Fruit fly (Drosophila melanogaster) whole organism, pupa: ENCODE results near the gene snky.

Experiments
- CG13204 ChIP-seq: fragments of 200-800 bp; sonication (Bioruptor generic); optimal IDR thresholded peaks from 2 replicates; lab custom pipeline; 2018; ENCODE audit warnings: missing biosample characterization, mild to moderate bottlenecking, missing genetic modification characterization, moderate library complexity
- CG15710 ChIP-seq: fragments of 200-800 bp; sonication (Bioruptor generic); optimal IDR thresholded peaks from 2 replicates; lab custom pipeline; 2018; ENCODE audit warnings: missing biosample characterization, mild to moderate bottlenecking, missing genetic modification characterization, moderate library complexity
- CG17806 ChIP-seq: fragments of 200-800 bp; sonication (Bioruptor generic); optimal IDR thresholded peaks from 2 replicates; lab custom pipeline; 2018; ENCODE audit warnings: missing biosample characterization, mild to moderate bottlenecking, missing genetic modification characterization, moderate library complexity
- CG8301 ChIP-seq: fragments of 200-800 bp; sonication (Bioruptor generic); optimal IDR thresholded peaks from 2 replicates; lab custom pipeline; 2018; ENCODE audit warnings: missing biosample characterization, mild to moderate bottlenecking, missing genetic modification characterization
- Pif1B ChIP-seq: fragments of 200-800 bp; sonication (Bioruptor generic); optimal IDR thresholded peaks from 3 replicates; lab custom pipeline; 2016; ENCODE audit warnings: missing biosample characterization, missing genetic modification characterization
- gl ChIP-seq: fragments of 200-800 bp; sonication (Bioruptor generic); optimal IDR thresholded peaks from 2 replicates; lab custom pipeline; 2018; ENCODE audit warnings: missing biosample characterization, mild to moderate bottlenecking, missing genetic modification characterization
- rn ChIP-seq: fragments of 200-800 bp; sonication (Bioruptor generic); IDR thresholded peaks from 2 replicates; pipeline ENCODE4 v1.3.6; 2022; ENCODE audit warnings: missing biosample characterization, missing genetic modification characterization

DNA sequence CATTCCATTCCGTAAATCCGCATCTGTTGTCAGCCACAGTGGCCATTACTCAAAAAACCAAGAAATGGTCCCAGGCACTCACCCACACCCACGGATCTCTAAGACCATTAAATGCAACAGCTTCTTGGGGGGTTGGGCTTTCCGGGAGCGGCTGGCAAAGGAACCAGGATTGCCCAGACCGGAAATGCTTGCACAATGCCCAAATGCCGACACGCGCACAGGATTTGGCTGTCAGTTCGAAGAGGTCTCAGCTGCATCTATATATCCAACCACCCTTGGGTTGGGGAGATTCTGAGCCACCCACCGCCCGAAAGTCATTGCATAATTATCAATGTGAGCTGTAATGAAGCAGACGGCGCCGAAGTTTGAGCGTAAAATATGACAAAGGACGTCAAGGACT is 19.0 kb upstream of the snky start:
- TF ChIP-seq CG8301 (tag; lab: Kevin White, UChicago): no peak
- no peak for TF ChIP-seq gl (tag; lab: Kevin White, UChicago)
- no peak for TF ChIP-seq CG13204 (GFP tag; lab: Kevin White, UChicago)
- no peak for TF ChIP-seq CG15710 (tag; lab: Kevin White, UChicago)
- TF ChIP-seq rn (GFP tag; lab: Robert Waterston, UW): no peak
- TF ChIP-seq Pif1B (GFP tag; lab: Kevin White, UChicago): no peak
- TF ChIP-seq CG17806: no peak
